Worm (Caenorhabditis elegans): ENCODE measurements around the gene ZK1321.1.

ZK1321.1 gene

ce11 chrII:9769797-9770520 lies 16.1 kb downstream of the ZK1321.1 start, which contains the start of gene aqp-10 (continued):
- TF ChIP-seq arid-1 (GFP tag; conservative IDR thresholded peaks at IDR 0.05) (0 out of 2 replicates have a peak, but pooled peaks have one; percentile 28), nhr-102 (tag; optimal IDR thresholded peaks at IDR 0.05) (peak; percentile 76), Y5F2A.4 (GFP tag; optimal IDR thresholded peaks at IDR 0.05) (no peak), lin-39 (tag; optimal IDR thresholded peaks at IDR 0.05) (no peak), Y75B8A.6 (GFP tag; IDR thresholded peaks at IDR 0.05) (no peak), pqm-1 (tag; optimal IDR thresholded peaks at IDR 0.05) (peak; percentile 73), mdt-29 (GFP tag; IDR thresholded peaks at IDR 0.05) (no peak), snpc-1.2 (GFP tag; IDR thresholded peaks at IDR 0.05) (no peak), D1046.2 (GFP tag; IDR thresholded peaks at IDR 0.05) (no peak), lir-3 (tag; optimal IDR thresholded peaks at IDR 0.05) (no peak), lin-38 (GFP tag; IDR thresholded peaks at IDR 0.05) (peak; percentile 51), Y105C5A.15 (GFP tag; IDR thresholded peaks at IDR 0.05) (no peak), nhr-76 (tag; optimal IDR thresholded peaks at IDR 0.05) (no peak), cey-2 (tag; optimal IDR thresholded peaks at IDR 0.05; ENCODE audit: borderline replicate concordance, insufficient read depth) (no peak), madf-9 (GFP tag; conservative IDR thresholded peaks at IDR 0.05) (no peak), pha-4 (GFP tag; IDR thresholded peaks at IDR 0.05) (no peak), pha-4 (tag; optimal IDR thresholded peaks at IDR 0.05) (peak; percentile 14), ceh-28 (tag; optimal IDR thresholded peaks at IDR 0.05) (no peak), madf-5 (GFP tag; IDR thresholded peaks at IDR 0.05) (no peak), R02D3.7 (tag; optimal IDR thresholded peaks at IDR 0.05) (no peak), nhr-111 (GFP tag; optimal IDR thresholded peaks at IDR 0.05) (no peak), ceh-62 (tag; optimal IDR thresholded peaks at IDR 0.05) (no peak), aly-2 (tag; optimal IDR thresholded peaks at IDR 0.05) (no peak), duxl-1 (tag; optimal IDR thresholded peaks at IDR 0.05; ENCODE audit: poor library complexity) (no peak), T26A8.4 (GFP tag; IDR thresholded peaks at IDR 0.05) (peak; percentile 81), hmg-1.1 (GFP tag; IDR thresholded peaks at IDR 0.05) (peak; percentile 70), nhr-41 (GFP tag; IDR thresholded peaks at IDR 0.05) (no peak), ZK337.2 (GFP tag; IDR thresholded peaks at IDR 0.05) (no peak), hif-1 (tag; optimal IDR thresholded peaks at IDR 0.05) (peak in 1 of 2 experiments; percentile 44), nhr-28 (tag; optimal IDR thresholded peaks at IDR 0.05) (peak; percentile 70), ceh-82 (tag; optimal IDR thresholded peaks at IDR 0.05) (no peak), tag-97 (GFP tag; IDR thresholded peaks at IDR 0.05) (no peak), php-3 (GFP tag; IDR thresholded peaks at IDR 0.05) (0 out of 2 replicates have a peak, but pooled peaks have one; percentile 42), nhr-42 (GFP tag; IDR thresholded peaks at IDR 0.05) (no peak), mdl-1 (tag; optimal IDR thresholded peaks at IDR 0.05) (peak in 1 of 2 experiments; percentile 20), nhr-25 (tag; optimal IDR thresholded peaks at IDR 0.05; ENCODE audit: borderline replicate concordance, insufficient read depth) (no peak), nhr-6 (tag; optimal IDR thresholded peaks at IDR 0.05) (peak; percentile 74), F10B5.3 (tag; optimal IDR thresholded peaks at IDR 0.05) (no peak), F44E2.7 (GFP tag; IDR thresholded peaks at IDR 0.05) (no peak), unc-39 (tag; optimal IDR thresholded peaks at IDR 0.05) (no peak), spr-3 (GFP tag; optimal IDR thresholded peaks at IDR 0.05) (no peak), mes-2 (tag; optimal IDR thresholded peaks at IDR 0.05; ENCODE audit: poor library complexity, severe bottlenecking) (peak; percentile 62), ceh-44 (GFP tag; IDR thresholded peaks at IDR 0.05) (no peak), lin-13 (GFP tag; optimal IDR thresholded peaks at IDR 0.05) (no peak), ctbp-1 (GFP tag; IDR thresholded peaks at IDR 0.05) (no peak), zfp-2 (tag; optimal IDR thresholded peaks at IDR 0.05) (no peak), fos-1 (tag; optimal IDR thresholded peaks at IDR 0.05) (no peak), lin-29 (GFP tag; IDR thresholded peaks at IDR 0.05) (no peak), dve-1 (tag; optimal IDR thresholded peaks at IDR 0.05; ENCODE audit: insufficient read depth) (peak; percentile 71)
